Worm (Caenorhabditis elegans) whole organism, late embryonic: ENCODE measurements around the gene T24A6.17.

ENCODE experiments used
- F13H6.1 ChIP-seq: sonication (generic microtip); optimal IDR thresholded peaks from 2 replicates; lab custom pipeline; 2016; ENCODE audit warnings: missing genetic modification characterization, missing compliant biosample characterization
- ahr-1 ChIP-seq: sonication (generic microtip); optimal IDR thresholded peaks from 2 replicates; lab custom pipeline; 2016; ENCODE audit warnings: missing genetic modification characterization, missing compliant biosample characterization
- dve-1 ChIP-seq: sonication (generic microtip); optimal IDR thresholded peaks from 2 replicates; lab custom pipeline; 2017; ENCODE audit warnings: antibody characterized with exemption, mild to moderate bottlenecking, missing genetic modification characterization, missing compliant biosample characterization
- eyg-1 ChIP-seq: sonication (generic microtip); optimal IDR thresholded peaks from 2 replicates; lab custom pipeline; 2016; ENCODE audit warnings: missing genotype, missing genetic modification characterization, missing compliant biosample characterization
- lin-11 ChIP-seq: fragments of 200-800 bp; sonication (Bioruptor generic); optimal IDR thresholded peaks from 2 replicates; lab custom pipeline; 2018; ENCODE audit warnings: mild to moderate bottlenecking, missing genetic modification characterization, missing compliant biosample characterization
- madf-2 ChIP-seq: sonication (generic microtip); optimal IDR thresholded peaks from 2 replicates; lab custom pipeline; 2017; ENCODE audit warnings: missing genetic modification characterization, missing compliant biosample characterization
- mec-3 ChIP-seq: sonication (generic microtip); optimal IDR thresholded peaks from 2 replicates; lab custom pipeline; 2016; ENCODE audit warnings: borderline replicate concordance, missing genetic modification characterization, missing compliant biosample characterization
- nfya-1 ChIP-seq: sonication (generic microtip); optimal IDR thresholded peaks from 2 replicates; lab custom pipeline; 2017; ENCODE audit warnings: missing genetic modification characterization, mild to moderate bottlenecking, missing compliant biosample characterization, antibody characterized with exemption, moderate library complexity
- nhr-11 ChIP-seq: fragments of 150-350 bp; optimal IDR thresholded peaks from 2 replicates; lab custom pipeline; 2014; ENCODE audit warnings: missing biosample characterization, missing genetic modification characterization
- pax-1 ChIP-seq: fragments of 150-350 bp; optimal IDR thresholded peaks from 2 replicates; lab custom pipeline; 2014; ENCODE audit warnings: missing biosample characterization, missing genetic modification characterization
- pha-4 ChIP-seq: fragments of 150-350 bp; optimal IDR thresholded peaks from 2 replicates; lab custom pipeline; 2018; ENCODE audit warnings: missing biosample characterization, missing genetic modification reagents, missing genetic modification characterization
- sox-2 ChIP-seq: fragments of 200-800 bp; sonication (Bioruptor generic); IDR thresholded peaks from 2 replicates; pipeline ENCODE4 v1.3.6; 2022; ENCODE audit warnings: missing genetic modification reagents, missing genetic modification characterization, missing compliant biosample characterization
- tbx-7 ChIP-seq: sonication (generic microtip); optimal IDR thresholded peaks from 2 replicates; lab custom pipeline; 2016; ENCODE audit warnings: missing genotype, missing genetic modification characterization, missing compliant biosample characterization
- zip-5 ChIP-seq: sonication (generic microtip); optimal IDR thresholded peaks from 2 replicates; lab custom pipeline; 2016; ENCODE audit warnings: missing genetic modification characterization, missing compliant biosample characterization

- TF ChIP-seq ahr-1 (no peak), pha-4 (tag; lab: Kevin White, UChicago) (no peak), tbx-7 (tag; lab: Kevin White, UChicago) (no peak), nhr-11 (tag; lab: Kevin White, UChicago) (no peak), mec-3 (tag; lab: Kevin White, UChicago) (no peak), lin-11 (no peak), pax-1 (tag; lab: Kevin White, UChicago) (no peak), F13H6.1 (tag; lab: Kevin White, UChicago) (no peak), madf-2 (tag; lab: Kevin White, UChicago) (no peak), nfya-1 (tag; lab: Kevin White, UChicago) (no peak), zip-5 (no peak), eyg-1 (tag; lab: Kevin White, UChicago) (no peak), sox-2 (GFP tag; lab: Robert Waterston, UW) (no peak), dve-1 (no peak)
Observed at ce11 chrV:3613042-3613441, 48.8 kb upstream of the T24A6.17 start.
